Worm (Caenorhabditis elegans) whole organism, L2 larva: ENCODE results near the gene ZK381.62.

Experiments
- mab-5 ChIP-seq: fragments of 150-350 bp; optimal IDR thresholded peaks from 2 replicates; lab custom pipeline; 2014; ENCODE audit warnings: missing biosample characterization, missing genetic modification characterization
- nhr-129 ChIP-seq: fragments of 150-350 bp; optimal IDR thresholded peaks from 2 replicates; lab custom pipeline; 2014; ENCODE audit warnings: missing biosample characterization, missing genetic modification characterization
- nhr-237 ChIP-seq: fragments of 150-350 bp; optimal IDR thresholded peaks from 2 replicates; lab custom pipeline; 2014; ENCODE audit warnings: missing biosample characterization, missing genetic modification characterization
- nhr-25 ChIP-seq: fragments of 150-350 bp; sonication (generic microtip); optimal IDR thresholded peaks from 3 replicates; lab custom pipeline; 2014; ENCODE audit warnings: missing biosample characterization, missing genetic modification characterization
- nhr-77 ChIP-seq: fragments of 150-350 bp; optimal IDR thresholded peaks from 2 replicates; lab custom pipeline; 2014; ENCODE audit warnings: missing biosample characterization, missing genetic modification characterization
- unc-62 ChIP-seq: fragments of 150-350 bp; optimal IDR thresholded peaks from 2 replicates; lab custom pipeline; 2014; ENCODE audit warnings: missing biosample characterization, missing genetic modification reagents, missing genetic modification characterization
- zag-1 ChIP-seq: fragments of 150-350 bp; optimal IDR thresholded peaks from 2 replicates; lab custom pipeline; 2014; ENCODE audit warnings: missing biosample characterization, missing genetic modification characterization
- ztf-11 ChIP-seq: sonication (generic microtip); optimal IDR thresholded peaks from 2 replicates; lab custom pipeline; 2017; ENCODE audit warnings: missing biosample characterization, missing genetic modification characterization
- ztf-4 ChIP-seq: fragments of 150-350 bp; optimal IDR thresholded peaks from 2 replicates; lab custom pipeline; 2014; ENCODE audit warnings: missing biosample characterization, missing genetic modification characterization

DNA sequence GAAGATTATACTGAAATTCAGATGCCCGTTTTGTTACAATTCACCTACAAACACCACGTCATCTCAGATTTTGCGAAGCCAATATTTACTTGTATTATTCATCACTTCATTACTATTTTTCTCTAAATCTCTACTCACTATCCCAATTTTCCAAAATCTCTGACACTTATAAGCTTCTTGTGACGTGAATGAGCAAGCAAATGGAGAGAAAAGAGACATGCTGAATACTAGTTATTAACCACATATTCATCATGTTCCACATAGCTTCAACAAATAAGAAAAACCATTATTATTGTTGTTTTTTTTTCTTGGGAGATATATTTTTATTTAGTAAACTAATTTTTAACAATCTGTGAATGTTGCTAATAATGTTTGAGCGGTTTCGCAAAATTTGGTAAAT, 19.9 kb downstream of the ZK381.62 start:
- no peak for TF ChIP-seq nhr-25 (tag; lab: Kevin White, UChicago)
- TF ChIP-seq mab-5, result no peak
- TF ChIP-seq nhr-237, result no peak
- no peak for TF ChIP-seq zag-1 (tag; lab: Kevin White, UChicago)
- TF ChIP-seq ztf-4 (tag; lab: Kevin White, UChicago), result no peak
- TF ChIP-seq nhr-129, result no peak
- TF ChIP-seq unc-62, result no peak
- TF ChIP-seq ztf-11, result no peak
- TF ChIP-seq nhr-77 (tag; lab: Kevin White, UChicago), result no peak
